Worm (Caenorhabditis elegans): ENCODE data around the gene C05B5.11.
"Not testable (repeated sequence)": the region's sequence is repeated elsewhere in the genome, so short reads cannot be mapped to it uniquely, and the experiment has no call there.

C05B5.11 gene

ce11 chrIII:10030549-10030948 is 26.2 kb downstream of the C05B5.11 start, which contains the start of gene M04D8.4:
Gene M04D8.4 (minus strand): TSS chrIII:10030649.
- TF ChIP-seq ztf-23 (GFP tag; IDR thresholded peaks at IDR 0.05) (no peak), med-1 (GFP tag; optimal IDR thresholded peaks at IDR 0.05; ENCODE audit: insufficient read depth) (no peak), ref-1 (GFP tag; conservative IDR thresholded peaks at IDR 0.05) (no peak), T22C8.4 (GFP tag; IDR thresholded peaks at IDR 0.05) (no peak), tab-1 (GFP tag; IDR thresholded peaks at IDR 0.05) (no peak), flt-1 (GFP tag; IDR thresholded peaks at IDR 0.05) (no peak), cog-1 (tag; optimal IDR thresholded peaks at IDR 0.05) (no peak)

ce11 chrIII:10033213-10033612 is 28.9 kb downstream of the C05B5.11 start, which contains the start of gene M04D8.5:
Gene M04D8.5 (minus strand): TSS chrIII:10033313.
- TF ChIP-seq ref-1 (GFP tag; conservative IDR thresholded peaks at IDR 0.05) (no peak), ztf-23 (GFP tag; IDR thresholded peaks at IDR 0.05) (no peak), klf-2 (GFP tag; conservative IDR thresholded peaks at IDR 0.05) (no peak), tab-1 (GFP tag; IDR thresholded peaks at IDR 0.05) (no peak), med-1 (GFP tag; optimal IDR thresholded peaks at IDR 0.05; ENCODE audit: insufficient read depth) (no peak), T22C8.4 (GFP tag; IDR thresholded peaks at IDR 0.05) (no peak), ztf-29 (GFP tag; IDR thresholded peaks at IDR 0.05) (no peak), cog-1 (tag; optimal IDR thresholded peaks at IDR 0.05) (no peak), flt-1 (GFP tag; IDR thresholded peaks at IDR 0.05) (no peak)

ce11 chrIII:10033881-10034280 is 29.6 kb downstream of the C05B5.11 start, which contains the start of gene M04D8.8:
Gene M04D8.8 (plus strand): TSS chrIII:10034181.
- no peak for TF ChIP-seq T22C8.4 (GFP tag; IDR thresholded peaks at IDR 0.05)
- no peak for TF ChIP-seq ztf-23 (GFP tag; IDR thresholded peaks at IDR 0.05)
- no peak for TF ChIP-seq flt-1 (GFP tag; IDR thresholded peaks at IDR 0.05)
- TF ChIP-seq tab-1 (GFP tag; IDR thresholded peaks at IDR 0.05): no peak
- no peak for TF ChIP-seq med-1 (GFP tag; optimal IDR thresholded peaks at IDR 0.05; ENCODE audit: insufficient read depth)
- no peak for TF ChIP-seq ztf-29 (GFP tag; IDR thresholded peaks at IDR 0.05)
- no peak for TF ChIP-seq ref-1 (GFP tag; conservative IDR thresholded peaks at IDR 0.05)
- no peak for TF ChIP-seq klf-2 (GFP tag; conservative IDR thresholded peaks at IDR 0.05)
- no peak for TF ChIP-seq cog-1 (tag; optimal IDR thresholded peaks at IDR 0.05)

ce11 chrIII:10035783-10036182 is 31.5 kb downstream of the C05B5.11 start, which contains the start of gene xbx-3:
Gene xbx-3 (plus strand): TSS chrIII:10035945.
- TF ChIP-seq med-1 (GFP tag; optimal IDR thresholded peaks at IDR 0.05; ENCODE audit: insufficient read depth): no peak

ce11 chrIII:10037150-10037549 is 32.8 kb downstream of the C05B5.11 start, which contains the start of gene M04D8.7:
Gene M04D8.7 (plus strand): TSS chrIII:10037450.
- TF ChIP-seq T22C8.4 (GFP tag; IDR thresholded peaks at IDR 0.05) (no peak), cog-1 (tag; optimal IDR thresholded peaks at IDR 0.05) (no peak), ztf-29 (GFP tag; IDR thresholded peaks at IDR 0.05) (no peak), ref-1 (GFP tag; conservative IDR thresholded peaks at IDR 0.05) (no peak), tab-1 (GFP tag; IDR thresholded peaks at IDR 0.05) (no peak), flt-1 (GFP tag; IDR thresholded peaks at IDR 0.05) (no peak), med-1 (GFP tag; optimal IDR thresholded peaks at IDR 0.05; ENCODE audit: insufficient read depth) (no peak), ztf-23 (GFP tag; IDR thresholded peaks at IDR 0.05) (no peak), klf-2 (GFP tag; conservative IDR thresholded peaks at IDR 0.05) (no peak)

ce11 chrIII:10040013-10040412 is 35.7 kb downstream of the C05B5.11 start, which contains the start of gene T16G12.7:
Gene T16G12.7 (minus strand): TSS chrIII:10040113.
- TF ChIP-seq klf-2 (GFP tag; conservative IDR thresholded peaks at IDR 0.05): no peak
- TF ChIP-seq ztf-23 (GFP tag; IDR thresholded peaks at IDR 0.05): no peak
- TF ChIP-seq med-1 (GFP tag; optimal IDR thresholded peaks at IDR 0.05; ENCODE audit: insufficient read depth): no peak
- TF ChIP-seq ref-1 (GFP tag; conservative IDR thresholded peaks at IDR 0.05): no peak
- no peak for TF ChIP-seq flt-1 (GFP tag; IDR thresholded peaks at IDR 0.05)
- TF ChIP-seq ztf-29 (GFP tag; IDR thresholded peaks at IDR 0.05): no peak
- TF ChIP-seq cog-1 (tag; optimal IDR thresholded peaks at IDR 0.05): no peak
- TF ChIP-seq tab-1 (GFP tag; IDR thresholded peaks at IDR 0.05): no peak

- no peak for TF ChIP-seq tab-1 (GFP tag; IDR thresholded peaks at IDR 0.05)
- no peak for TF ChIP-seq flt-1 (GFP tag; IDR thresholded peaks at IDR 0.05)
- TF ChIP-seq ztf-29 (GFP tag; IDR thresholded peaks at IDR 0.05): no peak
- TF ChIP-seq cog-1 (tag; optimal IDR thresholded peaks at IDR 0.05): no peak
- no peak for TF ChIP-seq ztf-23 (GFP tag; IDR thresholded peaks at IDR 0.05)
- no peak for TF ChIP-seq med-1 (GFP tag; optimal IDR thresholded peaks at IDR 0.05; ENCODE audit: insufficient read depth)
These were observed 45.4 kb downstream of the C05B5.11 start, which contains the start of gene T16G12.1 for ce11 chrIII:10049682-10050081. Gene T16G12.1 (minus strand): TSS chrIII:10049857.

- not testable (repeated sequence) for TF ChIP-seq flt-1 (GFP tag; IDR thresholded peaks at IDR 0.05); cog-1 (tag; optimal IDR thresholded peaks at IDR 0.05); T22C8.4 (GFP tag; IDR thresholded peaks at IDR 0.05)
These were observed 46.0 kb downstream of the C05B5.11 start, which contains the start of gene T16G12.3 for ce11 chrIII:10050321-10050720. Gene T16G12.3 (plus strand): TSS chrIII:10050621.

ce11 chrIII:10053312-10053711 is 49.0 kb downstream of the C05B5.11 start, which contains the start of gene T16G12.12:
Gene T16G12.12 (plus strand): TSS chrIII:10053612.
- TF ChIP-seq flt-1 (GFP tag; IDR thresholded peaks at IDR 0.05); ztf-23 (GFP tag; IDR thresholded peaks at IDR 0.05); klf-2 (GFP tag; conservative IDR thresholded peaks at IDR 0.05): not testable (repeated sequence)
